Worm (Caenorhabditis elegans): Measurements from ENCODE around the gene atg-13.

atg-13 gene

ce11 chrIII:8133346-8133745 is 24.6 kb downstream of the atg-13 start, which contains the start of gene C14B9.2:
C14B9.2 (plus strand) TSS chrIII:8133665.
- TF ChIP-seq zip-4 (GFP tag; optimal IDR thresholded peaks at IDR 0.05) (no peak), xbp-1 (tag; optimal IDR thresholded peaks at IDR 0.05) (peak; percentile 50)

- TF ChIP-seq unc-98 (GFP tag; IDR thresholded peaks at IDR 0.05) (no peak), aly-2 (tag; optimal IDR thresholded peaks at IDR 0.05) (no peak), hlh-17 (GFP tag; optimal IDR thresholded peaks at IDR 0.05; ENCODE audit: borderline replicate concordance) (no peak), F16B12.6 (tag; optimal IDR thresholded peaks at IDR 0.05) (no peak), lin-14 (GFP tag; optimal IDR thresholded peaks at IDR 0.05) (peak; percentile 22), tbx-2 (tag; optimal IDR thresholded peaks at IDR 0.05) (peak; percentile 1), lsy-2 (tag; optimal IDR thresholded peaks at IDR 0.05) (peak in 1 of 2 experiments; percentile 43), ceh-88 (GFP tag; IDR thresholded peaks at IDR 0.05) (0 out of 2 replicates have a peak, but pooled peaks have one; percentile 18), nhr-85 (tag) (peak; percentile 5), nhr-19 (GFP tag; conservative IDR thresholded peaks at IDR 0.05) (peak; percentile 25; the same call in 1 of the 2 replicates), ces-1 (GFP tag; optimal IDR thresholded peaks at IDR 0.05) (no peak), dsc-1 (tag; optimal IDR thresholded peaks at IDR 0.05) (no peak)
Observed at ce11 chrIII:8132496-8132895, 25.5 kb downstream of the atg-13 start.

ce11 chrIII:8130177-8130902 is 27.6 kb downstream of the atg-13 start, which contains the start of the genes rpl-21 and C14B9.10:
rpl-21 (minus strand) TSS chrIII:8130227.
C14B9.10 (plus strand) TSS chrIII:8130852.
- TF ChIP-seq irx-1 (tag; optimal IDR thresholded peaks at IDR 0.05) (peak; percentile 56), lin-14 (GFP tag; optimal IDR thresholded peaks at IDR 0.05) (peak; percentile 77), dsc-1 (tag; optimal IDR thresholded peaks at IDR 0.05) (peak; percentile 73), lin-39 (tag; optimal IDR thresholded peaks at IDR 0.05) (peak; percentile 69), jun-1 (tag; optimal IDR thresholded peaks at IDR 0.05) (peak; percentile 74), ceh-88 (GFP tag; IDR thresholded peaks at IDR 0.05) (peak; percentile 47; the same call in 1 of the 2 replicates), unc-130 (tag; optimal IDR thresholded peaks at IDR 0.05) (peak; percentile 95), ces-1 (GFP tag; optimal IDR thresholded peaks at IDR 0.05) (no peak), aha-1 (tag; optimal IDR thresholded peaks at IDR 0.05) (no peak), nhr-71 (tag; optimal IDR thresholded peaks at IDR 0.05) (peak; percentile 92), tlp-1 (tag; optimal IDR thresholded peaks at IDR 0.05) (no peak), hpl-2 (GFP tag; optimal IDR thresholded peaks at IDR 0.05) (peak; percentile 9), nhr-85 (tag) (peak; percentile 95), fkh-8 (tag; optimal IDR thresholded peaks at IDR 0.05) (peak; percentile 68), nhr-12 (tag; optimal IDR thresholded peaks at IDR 0.05) (no peak), tbx-2 (tag; optimal IDR thresholded peaks at IDR 0.05) (peak; percentile 83), ztf-4 (tag; optimal IDR thresholded peaks at IDR 0.05) (peak; percentile 68), zag-1 (tag; optimal IDR thresholded peaks at IDR 0.05) (no peak), nhr-47 (tag; optimal IDR thresholded peaks at IDR 0.05) (peak; percentile 86), elt-2 (tag; optimal IDR thresholded peaks at IDR 0.05) (peak; percentile 5), hlh-17 (GFP tag; optimal IDR thresholded peaks at IDR 0.05; ENCODE audit: borderline replicate concordance) (no peak), nhr-11 (tag; optimal IDR thresholded peaks at IDR 0.05) (peak; percentile 75), C16A3.4 (tag; optimal IDR thresholded peaks at IDR 0.05) (peak; percentile 90), C04F5.9 (tag; optimal IDR thresholded peaks at IDR 0.05) (peak; percentile 50), lir-3 (tag; optimal IDR thresholded peaks at IDR 0.05; ENCODE audit: poor library complexity) (peak; percentile 48), sup-37 (GFP tag; optimal IDR thresholded peaks at IDR 0.05) (no peak), sptf-1 (tag; optimal IDR thresholded peaks at IDR 0.05) (no peak), grh-1 (GFP tag; IDR thresholded peaks at IDR 0.05) (peak; percentile 64), aly-2 (tag; optimal IDR thresholded peaks at IDR 0.05) (peak; percentile 83), ceh-8 (GFP tag; optimal IDR thresholded peaks at IDR 0.05) (no peak), isw-1 (GFP tag; IDR thresholded peaks at IDR 0.05) (peak; percentile 86), rnt-1 (tag; optimal IDR thresholded peaks at IDR 0.05) (peak; percentile 86), elt-3 (tag; optimal IDR thresholded peaks at IDR 0.05) (peak in 2 of 6 experiments; percentile 41 to 73), unc-98 (GFP tag; IDR thresholded peaks at IDR 0.05) (no peak), nhr-237 (tag; optimal IDR thresholded peaks at IDR 0.05) (peak; percentile 57), xbp-1 (tag; optimal IDR thresholded peaks at IDR 0.05) (peak; percentile 81), nhr-76 (tag; optimal IDR thresholded peaks at IDR 0.05) (no peak), pax-3 (tag; optimal IDR thresholded peaks at IDR 0.05) (peak; percentile 37), fos-1 (tag; optimal IDR thresholded peaks at IDR 0.05) (peak; percentile 76), mdl-1 (tag; optimal IDR thresholded peaks at IDR 0.05) (peak in 1 of 2 experiments; percentile 77), ceh-82 (tag; optimal IDR thresholded peaks at IDR 0.05) (peak; percentile 73 to 88 (median 77)), swsn-7 (tag; optimal IDR thresholded peaks at IDR 0.05) (peak; percentile 85)
